Worm (Caenorhabditis elegans) whole organism, L3 larva: Measurements from ENCODE around the gene ZC53.22.
A peak's percentile ranks its signal among the peaks of the same experiment; 100 is the strongest.

Experiments
- R02D3.7 ChIP-seq: fragments of 150-350 bp; optimal IDR thresholded peaks from 2 replicates; lab custom pipeline; 2014; ENCODE audit warnings: missing biosample characterization, missing genetic modification characterization
- ZK546.5 ChIP-seq: sonication (generic microtip); optimal IDR thresholded peaks from 2 replicates; lab custom pipeline; 2017; ENCODE audit warnings: missing biosample characterization, missing genetic modification characterization
- ama-1 ChIP-seq: fragments of 150-350 bp; optimal IDR thresholded peaks from 2 replicates; lab custom pipeline; 2018
- ceh-28 ChIP-seq: fragments of 150-350 bp; optimal IDR thresholded peaks from 2 replicates; lab custom pipeline; 2014; ENCODE audit warnings: missing biosample characterization, missing genetic modification reagents, missing genetic modification characterization
- ceh-9 ChIP-seq: sonication (generic microtip); optimal IDR thresholded peaks from 2 replicates; lab custom pipeline; 2018; ENCODE audit warnings: missing biosample characterization, missing genetic modification characterization
- egl-27 ChIP-seq: sonication (generic microtip); optimal IDR thresholded peaks from 4 replicates; lab custom pipeline; 2017; ENCODE audit warnings: missing biosample characterization, missing genetic modification reagents, missing genetic modification characterization
- egl-5 ChIP-seq: fragments of 150-350 bp; optimal IDR thresholded peaks from 2 replicates; lab custom pipeline; 2017; ENCODE audit warnings: missing biosample characterization, missing genetic modification reagents, missing genetic modification characterization, inconsistent platforms
- elt-1 ChIP-seq: fragments of 150-350 bp; optimal IDR thresholded peaks from 2 replicates; lab custom pipeline; 2014; ENCODE audit warnings: missing biosample characterization, missing genetic modification characterization
- elt-2 ChIP-seq: sonication (generic microtip); optimal IDR thresholded peaks from 2 replicates; lab custom pipeline; 2016; ENCODE audit warnings: missing genetic modification reagents, mild to moderate bottlenecking, missing genetic modification characterization, missing compliant biosample characterization
- elt-3 ChIP-seq, 3 experiments: fragments of 150-350 bp in 1 of 3; sonication (generic microtip) in 2 of 3; optimal IDR thresholded peaks; 2 replicates in 2 of 3; 4 replicates in 1 of 3; lab custom pipeline; 2014 to 2017; ENCODE audit warnings: missing biosample characterization in 3 of 3, missing genetic modification characterization in 3 of 3
- eor-1 ChIP-seq, 2 experiments: fragments of 150-350 bp; optimal IDR thresholded peaks; 2 replicates each; lab custom pipeline; 2014 to 2018; ENCODE audit warnings: missing biosample characterization in 2 of 2, missing genetic modification characterization in 2 of 2
- fkh-10 ChIP-seq: sonication (generic microtip); optimal IDR thresholded peaks from 2 replicates; lab custom pipeline; 2017; ENCODE audit warnings: missing biosample characterization, missing genetic modification reagents, missing genetic modification characterization
- fos-1 ChIP-seq: fragments of 150-350 bp; optimal IDR thresholded peaks from 2 replicates; lab custom pipeline; 2014; ENCODE audit warnings: missing biosample characterization, missing genetic modification characterization
- hmg-11 ChIP-seq: sonication (generic microtip); optimal IDR thresholded peaks from 2 replicates; lab custom pipeline; 2016; ENCODE audit warnings: missing genetic modification characterization, missing compliant biosample characterization
- lin-15B ChIP-seq: fragments of 150-350 bp; optimal IDR thresholded peaks from 2 replicates; lab custom pipeline; 2014; ENCODE audit warnings: missing biosample characterization, missing genetic modification characterization
- lin-39 ChIP-seq: fragments of 150-350 bp; optimal IDR thresholded peaks from 2 replicates; lab custom pipeline; 2018; ENCODE audit warnings: missing biosample characterization, missing genetic modification reagents, missing genetic modification characterization
- lsy-12 ChIP-seq: sonication (generic microtip); optimal IDR thresholded peaks from 2 replicates; lab custom pipeline; 2016; ENCODE audit warnings: mild to moderate bottlenecking, missing genetic modification characterization, missing compliant biosample characterization
- mdl-1 ChIP-seq: fragments of 150-350 bp; optimal IDR thresholded peaks from 2 replicates; lab custom pipeline; 2014; ENCODE audit warnings: missing biosample characterization, missing genetic modification characterization
- mml-1 ChIP-seq: fragments of 150-350 bp; sonication (generic microtip); optimal IDR thresholded peaks from 3 replicates; lab custom pipeline; 2014; ENCODE audit warnings: missing biosample characterization, missing genetic modification characterization
- nfya-1 ChIP-seq: sonication (generic microtip); optimal IDR thresholded peaks from 2 replicates; lab custom pipeline; 2017; ENCODE audit warnings: missing genetic modification characterization, mild to moderate bottlenecking, missing compliant biosample characterization, antibody characterized with exemption, moderate library complexity; ENCODE audit not compliant: insufficient read depth
- nhr-11 ChIP-seq: fragments of 150-350 bp; optimal IDR thresholded peaks from 2 replicates; lab custom pipeline; 2014; ENCODE audit warnings: missing biosample characterization, missing genetic modification characterization
- nhr-12 ChIP-seq: fragments of 150-350 bp; optimal IDR thresholded peaks from 2 replicates; lab custom pipeline; 2014; ENCODE audit warnings: missing biosample characterization, missing genetic modification characterization
- nhr-23 ChIP-seq: fragments of 150-350 bp; optimal IDR thresholded peaks from 2 replicates; lab custom pipeline; 2014; ENCODE audit warnings: missing biosample characterization, missing genetic modification reagents, missing genetic modification characterization
- nhr-237 ChIP-seq: fragments of 150-350 bp; optimal IDR thresholded peaks from 2 replicates; lab custom pipeline; 2014; ENCODE audit warnings: missing biosample characterization, missing genetic modification characterization
- nhr-25 ChIP-seq: sonication (generic microtip); optimal IDR thresholded peaks from 2 replicates; lab custom pipeline; 2017; ENCODE audit warnings: missing biosample characterization, missing genetic modification characterization
- nhr-28 ChIP-seq: fragments of 150-350 bp; optimal IDR thresholded peaks from 2 replicates; lab custom pipeline; 2014; ENCODE audit warnings: missing biosample characterization, missing genetic modification characterization
- nhr-43 ChIP-seq: sonication (generic microtip); optimal IDR thresholded peaks from 2 replicates; lab custom pipeline; 2016; ENCODE audit warnings: mild to moderate bottlenecking, missing genetic modification characterization, missing compliant biosample characterization; ENCODE audit not compliant: poor library complexity, severe bottlenecking
- nhr-67 ChIP-seq: fragments of 150-350 bp; optimal IDR thresholded peaks from 2 replicates; lab custom pipeline; 2014; ENCODE audit warnings: missing biosample characterization, missing genetic modification characterization
- nhr-76 ChIP-seq: fragments of 150-350 bp; sonication (generic microtip); optimal IDR thresholded peaks from 5 replicates; lab custom pipeline; 2014; ENCODE audit warnings: missing biosample characterization, missing genetic modification characterization
- nhr-77 ChIP-seq: fragments of 150-350 bp; optimal IDR thresholded peaks from 2 replicates; lab custom pipeline; 2014; ENCODE audit warnings: missing biosample characterization, missing genetic modification characterization
- pha-4 ChIP-seq: fragments of 150-350 bp; optimal IDR thresholded peaks from 2 replicates; lab custom pipeline; 2014; ENCODE audit warnings: missing biosample characterization, missing genetic modification reagents, missing genetic modification characterization
- pqm-1 ChIP-seq: fragments of 150-350 bp; optimal IDR thresholded peaks from 2 replicates; lab custom pipeline; 2017; ENCODE audit warnings: missing biosample characterization, missing genetic modification characterization, inconsistent platforms
- sea-2 ChIP-seq: fragments of 150-350 bp; sonication (generic microtip); optimal IDR thresholded peaks from 4 replicates; lab custom pipeline; 2014; ENCODE audit warnings: missing biosample characterization, missing genetic modification reagents, missing genetic modification characterization
- skn-1 ChIP-seq: fragments of 150-350 bp; optimal IDR thresholded peaks from 2 replicates; lab custom pipeline; 2014; ENCODE audit warnings: missing biosample characterization, missing genetic modification characterization
- snpc-4 ChIP-seq: fragments of 150-350 bp; optimal IDR thresholded peaks from 2 replicates; lab custom pipeline; 2014; ENCODE audit warnings: missing biosample characterization, missing genetic modification characterization
- tbx-2 ChIP-seq: sonication (generic microtip); optimal IDR thresholded peaks from 2 replicates; lab custom pipeline; 2016; ENCODE audit warnings: mild to moderate bottlenecking, missing genetic modification characterization, missing compliant biosample characterization
- unc-62 ChIP-seq: fragments of 150-350 bp; sonication (generic microtip); optimal IDR thresholded peaks from 4 replicates; lab custom pipeline; 2014; ENCODE audit warnings: missing biosample characterization, missing genetic modification reagents, missing genetic modification characterization
- zag-1 ChIP-seq: fragments of 150-350 bp; optimal IDR thresholded peaks from 2 replicates; lab custom pipeline; 2014; ENCODE audit warnings: missing biosample characterization, missing genetic modification characterization
- ztf-11 ChIP-seq: fragments of 150-350 bp; optimal IDR thresholded peaks from 2 replicates; lab custom pipeline; 2014; ENCODE audit warnings: missing biosample characterization, missing genetic modification characterization
- ztf-4 ChIP-seq: fragments of 150-350 bp; optimal IDR thresholded peaks from 2 replicates; lab custom pipeline; 2014; ENCODE audit warnings: missing biosample characterization, missing genetic modification characterization

ZC53.22 gene

DNA sequence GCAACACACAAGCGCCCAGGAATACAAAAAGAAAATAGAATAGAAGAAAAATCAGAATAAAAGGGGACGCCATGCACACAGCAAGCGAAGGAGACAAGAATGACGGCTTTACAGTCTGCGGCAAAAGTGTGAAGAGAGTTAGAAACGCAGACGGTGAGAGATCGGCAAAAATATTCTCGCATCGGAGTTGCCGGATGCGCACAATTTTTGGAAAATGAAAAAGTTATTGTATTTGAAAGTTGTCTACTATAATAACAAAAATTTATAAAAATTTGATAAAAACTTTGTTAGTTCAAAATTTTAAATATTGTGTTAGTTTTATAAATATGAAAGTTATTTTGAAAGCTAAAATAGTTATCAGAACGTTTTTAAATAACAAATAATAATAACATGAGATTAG lies at the start of gene ZC53.22:
ZC53.22 (minus strand) TSS at position 101 of the 400 bp plus-strand sequence.
- TF ChIP-seq nhr-23 (no peak), tbx-2 (tag; lab: Kevin White, UChicago) (no peak), ceh-28 (tag; lab: Kevin White, UChicago) (no peak), nhr-12 (no peak), lin-15B (tag; lab: Kevin White, UChicago) (no peak), ztf-4 (tag; lab: Kevin White, UChicago) (no peak), R02D3.7 (tag; lab: Kevin White, UChicago) (no peak), ama-1 (lab: Kevin White, UChicago) (no peak), egl-27 (tag; lab: Kevin White, UChicago) (no peak), nhr-25 (no peak), ztf-11 (no peak), nhr-67 (tag; lab: Kevin White, UChicago) (no peak), ceh-9 (tag; lab: Kevin White, UChicago) (no peak), zag-1 (tag; lab: Kevin White, UChicago) (no peak)

DNA sequence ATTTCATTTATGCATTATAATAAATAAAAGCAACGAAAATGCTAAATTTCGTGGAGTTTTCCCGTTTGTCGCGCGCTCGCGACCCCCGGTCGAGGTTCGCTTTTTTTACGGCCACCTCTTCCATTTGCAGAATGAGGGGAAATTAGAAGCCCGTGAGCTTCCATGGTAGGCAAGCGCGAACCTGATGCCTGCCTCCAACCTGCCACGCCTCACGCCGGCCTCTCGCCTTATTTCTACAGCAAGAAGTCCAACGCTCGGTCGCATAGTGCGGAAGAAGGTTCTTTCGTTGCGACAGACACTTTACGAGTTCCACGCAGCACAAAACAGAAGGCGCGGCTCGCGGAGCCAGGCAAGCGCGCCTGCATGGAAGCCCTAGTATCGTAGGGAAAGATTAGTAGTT lies 49.5 kb upstream of the ZC53.22 start:
- no peak for TF ChIP-seq fkh-10 (GFP tag; lab: Kevin White, UChicago)
- TF ChIP-seq snpc-4 = no peak
- TF ChIP-seq egl-5 (tag; lab: Kevin White, UChicago) = no peak
- TF ChIP-seq ceh-28 (tag; lab: Kevin White, UChicago) = no peak
- no peak for TF ChIP-seq elt-2 (tag; lab: Kevin White, UChicago)
- no peak for TF ChIP-seq mdl-1
- TF ChIP-seq mml-1 (tag; lab: Kevin White, UChicago) = no peak
- no peak for TF ChIP-seq nhr-28 (tag; lab: Kevin White, UChicago)
- no peak for TF ChIP-seq ama-1 (lab: Kevin White, UChicago)
- TF ChIP-seq eor-1 (tag; optimal IDR thresholded peaks at IDR 0.05; lab: Kevin White, UChicago) = no peak
- TF ChIP-seq elt-3 (tag; optimal IDR thresholded peaks at IDR 0.05; lab: Kevin White, UChicago) = no peak
- TF ChIP-seq sea-2 = no peak
- no peak for TF ChIP-seq nhr-76
- no peak for TF ChIP-seq hmg-11 (tag; lab: Kevin White, UChicago)
- no peak for TF ChIP-seq zag-1 (tag; lab: Kevin White, UChicago)
- no peak for TF ChIP-seq nhr-23
- no peak for TF ChIP-seq nhr-12
- no peak for TF ChIP-seq pqm-1 (tag; lab: Kevin White, UChicago)
- no peak for TF ChIP-seq ZK546.5 (tag; lab: Kevin White, UChicago)
- no peak for TF ChIP-seq lsy-12 (tag; lab: Kevin White, UChicago)

- TF ChIP-seq nhr-43 (tag; lab: Kevin White, UChicago) (no peak), nhr-25 (no peak), unc-62 (GFP tag; lab: Kevin White, UChicago) (no peak), hmg-11 (tag; lab: Kevin White, UChicago) (no peak), nhr-77 (no peak), nhr-76 (no peak), skn-1 (tag; lab: Kevin White, UChicago) (no peak), ztf-11 (no peak), elt-3 (tag; optimal IDR thresholded peaks at IDR 0.05; lab: Kevin White, UChicago) (no peak), nhr-67 (tag; lab: Kevin White, UChicago) (no peak), nhr-237 (tag; lab: Kevin White, UChicago) (no peak), ztf-4 (tag; lab: Kevin White, UChicago) (no peak), eor-1 (tag; optimal IDR thresholded peaks at IDR 0.05; lab: Kevin White, UChicago) (no peak), lin-15B (tag; lab: Kevin White, UChicago) (no peak), elt-1 (no peak), zag-1 (tag; lab: Kevin White, UChicago) (no peak), ceh-9 (tag; lab: Kevin White, UChicago) (no peak)
- TF ChIP-seq, all 47 proteins: peak for 0
These were observed 47.4 kb upstream of the ZC53.22 start, which contains the start of gene str-79 for ce11 chrX:1969575-1969974. TSS of gene str-79 (plus strand) at chrX:1969875.

DNA sequence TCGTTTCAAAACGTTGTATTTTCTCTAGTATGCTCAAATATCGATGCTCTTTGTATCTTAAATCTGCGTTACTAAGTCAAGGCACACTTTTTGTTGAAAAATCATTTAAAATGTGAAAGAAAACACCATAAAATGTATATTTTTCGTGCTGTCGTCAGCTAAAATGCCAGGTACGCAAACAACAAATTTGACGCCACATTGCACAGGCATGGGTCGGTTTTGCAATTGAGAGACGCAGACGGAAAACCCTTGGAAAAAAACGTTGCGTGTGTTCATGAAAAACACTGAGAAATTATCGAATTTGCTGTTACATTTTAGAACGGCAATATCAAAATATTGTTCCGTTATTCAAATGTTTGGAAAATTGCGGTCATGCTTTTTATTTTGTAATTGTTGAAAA lies 42.6 kb upstream of the ZC53.22 start:
- TF ChIP-seq nfya-1 (peak; percentile 65), ztf-11 (no peak), nhr-28 (tag; lab: Kevin White, UChicago) (no peak), elt-2 (tag; lab: Kevin White, UChicago) (peak; percentile 22), nhr-23 (peak; percentile 42), skn-1 (tag; lab: Kevin White, UChicago) (peak; percentile 41), nhr-237 (tag; lab: Kevin White, UChicago) (no peak), fos-1 (no peak), lin-39 (peak; percentile 21), pqm-1 (tag; lab: Kevin White, UChicago) (peak; percentile 0), pha-4 (tag; lab: Kevin White, UChicago) (peak; percentile 67), nhr-11 (tag; lab: Kevin White, UChicago) (no peak), ceh-28 (tag; lab: Kevin White, UChicago) (peak; percentile 45), elt-1 (no peak), lin-15B (tag; lab: Kevin White, UChicago) (peak; percentile 26), hmg-11 (tag; lab: Kevin White, UChicago) (peak; percentile 97), nhr-43 (tag; lab: Kevin White, UChicago) (peak; percentile 21)
